Fruit fly (Drosophila melanogaster): ENCODE results near the gene Prosalpha4.

DNA sequence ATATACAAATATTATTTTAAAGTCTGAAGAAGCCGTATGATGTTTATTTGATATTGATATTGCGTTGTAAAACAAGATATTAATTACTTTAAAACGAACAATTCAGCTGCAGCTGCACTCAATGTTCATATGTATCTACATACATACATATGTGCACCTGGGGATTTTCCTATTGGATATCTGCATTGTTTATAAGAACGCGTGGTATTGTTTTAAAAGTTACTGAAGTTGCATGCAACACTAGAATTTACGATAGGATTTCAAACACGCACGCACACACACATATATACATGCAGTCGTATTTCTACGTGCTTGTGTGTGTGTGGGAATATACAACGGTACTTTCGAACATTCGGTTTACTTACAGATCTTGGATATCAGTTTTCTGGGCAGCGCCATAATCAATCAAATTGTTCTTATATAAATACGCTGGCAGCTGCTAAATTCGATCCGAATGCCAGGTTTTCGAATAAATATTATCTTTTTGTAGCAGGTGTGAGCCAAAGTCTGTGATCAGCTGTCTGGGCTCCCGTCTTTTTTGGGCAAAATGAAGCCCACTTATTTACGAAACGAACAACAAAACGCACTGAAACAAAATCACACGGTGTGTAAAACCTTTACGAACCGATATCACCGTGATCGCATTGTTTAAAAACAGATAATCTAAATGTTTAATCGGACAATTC is 759 bp upstream of the Prosalpha4 start:
- TF ChIP-seq ttk (optimal IDR thresholded peaks at IDR 0.05) (no peak), insv (optimal IDR thresholded peaks at IDR 0.05) (no peak), Myc (optimal IDR thresholded peaks at IDR 0.05) (no peak), Sin3A (optimal IDR thresholded peaks at IDR 0.05) (no peak), psq (optimal IDR thresholded peaks at IDR 0.05) (no peak), h (optimal IDR thresholded peaks at IDR 0.05) (no peak)

Data from Kc167 (cell line).